Fruit fly (Drosophila melanogaster): ENCODE measurements around the gene CG8745.

The CG8745 gene

DNA sequence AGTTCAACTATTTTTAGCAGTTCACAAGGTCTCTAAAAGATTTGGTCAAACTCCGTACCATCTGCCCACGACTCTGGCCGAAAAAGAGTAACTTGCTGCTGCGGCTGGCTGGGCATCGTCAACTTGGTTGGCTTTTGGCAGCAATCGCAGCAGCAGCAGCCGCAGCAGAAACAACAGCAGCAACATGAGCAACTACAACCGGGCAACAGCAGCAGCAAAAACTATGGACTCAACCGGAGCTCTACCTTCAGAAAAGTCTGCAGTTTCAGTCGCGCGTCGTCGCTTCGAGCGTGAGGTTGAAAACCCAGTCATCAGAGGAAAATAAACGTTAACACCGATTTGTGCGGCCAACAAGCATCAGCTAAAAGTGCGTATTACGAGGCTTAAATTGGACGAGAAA lies 12.0 kb upstream of the CG8745 start, which contains the start of gene CG13737:
CG13737 (plus strand) TSS at position 266 of the 400 bp plus-strand sequence.
- TF ChIP-seq sd (tag; optimal IDR thresholded peaks at IDR 0.05) = no peak
- TF ChIP-seq CG30020 (tag; optimal IDR thresholded peaks at IDR 0.05) = no peak
- TF ChIP-seq CG11504 (tag; optimal IDR thresholded peaks at IDR 0.05) = peak; percentile 70
- TF ChIP-seq fu2 (GFP tag; optimal IDR thresholded peaks at IDR 0.05) = no peak
- TF ChIP-seq CG17328 (GFP tag; IDR thresholded peaks at IDR 0.05) = 0 out of 2 replicates have a peak, but pooled peaks have one; percentile 7
- no peak for TF ChIP-seq BtbVII (GFP tag; optimal IDR thresholded peaks at IDR 0.05)
- no peak for TF ChIP-seq CG11560 (tag; IDR thresholded peaks at IDR 0.05)
- TF ChIP-seq row (GFP tag; IDR thresholded peaks at IDR 0.05) = peak; percentile 49; the same call in 2 of the 3 replicates
- TF ChIP-seq CG30403 (GFP tag; optimal IDR thresholded peaks at IDR 0.05) = no peak
- TF ChIP-seq dysf (GFP tag; IDR thresholded peaks at IDR 0.05) = 0 out of 3 replicates have a peak, but pooled peaks have one; percentile 11
- peak; percentile 11 for TF ChIP-seq CG12071 (GFP tag; optimal IDR thresholded peaks at IDR 0.05)
- TF ChIP-seq chinmo (GFP tag; IDR thresholded peaks at IDR 0.05; ENCODE audit: partially characterized antibody) = peak; percentile 82; the same call in 3 of the 4 replicates
- TF ChIP-seq D (optimal IDR thresholded peaks at IDR 0.05) = no peak
- no peak for TF ChIP-seq D (GFP tag; optimal IDR thresholded peaks at IDR 0.05)
- no peak for TF ChIP-seq Bgb (GFP tag; IDR thresholded peaks at IDR 0.05; ENCODE audit: partially characterized antibody)
- TF ChIP-seq CG4820 (GFP tag; optimal IDR thresholded peaks at IDR 0.05) = no peak
- no peak for TF ChIP-seq Ada2b (GFP tag; IDR thresholded peaks at IDR 0.05)
- peak; percentile 9; the same call in 1 of the 2 replicates for TF ChIP-seq CG14014 (GFP tag; IDR thresholded peaks at IDR 0.05)
- TF ChIP-seq Ssrp (tag; optimal IDR thresholded peaks at IDR 0.05) = no peak
- TF ChIP-seq CG12299 (tag; optimal IDR thresholded peaks at IDR 0.05) = no peak
- 0 out of 2 replicates have a peak, but pooled peaks have one; percentile 15 for TF ChIP-seq vvl (GFP tag; IDR thresholded peaks at IDR 0.05)
- TF ChIP-seq ase (GFP tag; IDR thresholded peaks at IDR 0.05) = no peak
- TF ChIP-seq trem (tag; optimal IDR thresholded peaks at IDR 0.05) = no peak
- no peak for TF ChIP-seq CG17912 (GFP tag; optimal IDR thresholded peaks at IDR 0.05)
- TF ChIP-seq CG14667 (GFP tag; IDR thresholded peaks at IDR 0.05) = no peak
- no peak for TF ChIP-seq trh (GFP tag; optimal IDR thresholded peaks at IDR 0.05)
- TF ChIP-seq CG6813 (GFP tag; optimal IDR thresholded peaks at IDR 0.05) = no peak
- TF ChIP-seq CG13287 (GFP tag; IDR thresholded peaks at IDR 0.05; ENCODE audit: partially characterized antibody) = 0 out of 2 replicates have a peak, but pooled peaks have one; percentile 11
- TF ChIP-seq pnt (GFP tag; optimal IDR thresholded peaks at IDR 0.05) = no peak
- TF ChIP-seq Jarid2 (GFP tag; optimal IDR thresholded peaks at IDR 0.05) = peak; percentile 38
- no peak for TF ChIP-seq B-H2 (GFP tag; optimal IDR thresholded peaks at IDR 0.05)
- peak; percentile 16; the same call in 1 of the 2 replicates for TF ChIP-seq Adf1 (GFP tag; IDR thresholded peaks at IDR 0.05)
- no peak for TF ChIP-seq CG31388 (GFP tag; optimal IDR thresholded peaks at IDR 0.05)
- TF ChIP-seq CG12769 (tag; optimal IDR thresholded peaks at IDR 0.05) = peak; percentile 30
- TF ChIP-seq CTCF (GFP tag; optimal IDR thresholded peaks at IDR 0.05) = no peak
- no peak for TF ChIP-seq onecut (GFP tag; IDR thresholded peaks at IDR 0.05)
- no peak for TF ChIP-seq PHDP (tag; optimal IDR thresholded peaks at IDR 0.05)
- TF ChIP-seq CG17829 (tag; optimal IDR thresholded peaks at IDR 0.05) = no peak
- peak; percentile 6 for TF ChIP-seq CG5180 (GFP tag; optimal IDR thresholded peaks at IDR 0.05)
- TF ChIP-seq CG2199 (GFP tag; IDR thresholded peaks at IDR 0.05) = peak; percentile 71; the same call in 2 of the 3 replicates
- TF ChIP-seq sisA (GFP tag; IDR thresholded peaks at IDR 0.05) = no peak
- TF ChIP-seq cato (GFP tag; optimal IDR thresholded peaks at IDR 0.05; ENCODE audit: borderline replicate concordance) = no peak
- TF ChIP-seq al (GFP tag; IDR thresholded peaks at IDR 0.05) = no peak

Data from whole organism, embryonic.